Fruit fly (Drosophila melanogaster) whole organism, embryonic: ENCODE data around the gene m-cup.

ENCODE experiments used
- Bdp1 ChIP-seq: fragments of 200-800 bp; sonication (Bioruptor generic); optimal IDR thresholded peaks from 3 replicates; lab custom pipeline; 2016; ENCODE audit warnings: missing biosample characterization, missing genetic modification characterization
- CG10321 ChIP-seq: fragments of 200-800 bp; sonication (Bioruptor generic); IDR thresholded peaks from 2 replicates; pipeline ENCODE4 v1.3.6; 2022; ENCODE audit warnings: missing biosample characterization, missing genetic modification characterization
- CG11504 ChIP-seq: fragments of 200-800 bp; sonication (Bioruptor generic); optimal IDR thresholded peaks from 3 replicates; lab custom pipeline; 2019; ENCODE audit warnings: missing biosample characterization, mild to moderate bottlenecking, missing genetic modification characterization, moderate library complexity
- CG12659 ChIP-seq: fragments of 200-800 bp; sonication (Bioruptor generic); optimal IDR thresholded peaks from 3 replicates; lab custom pipeline; 2017; ENCODE audit warnings: mild to moderate bottlenecking, missing biosample characterization, missing genetic modification reagents, missing genetic modification characterization
- CG12942 ChIP-seq: fragments of 200-800 bp; sonication (Bioruptor generic); optimal IDR thresholded peaks from 3 replicates; lab custom pipeline; 2016; ENCODE audit warnings: missing biosample characterization, missing genetic modification characterization
- CG1603 ChIP-seq: fragments of 200-800 bp; sonication (Bioruptor generic); optimal IDR thresholded peaks from 2 replicates; lab custom pipeline; 2019; ENCODE audit warnings: missing biosample characterization, mild to moderate bottlenecking, missing genetic modification characterization, moderate library complexity
- CG18599 ChIP-seq: fragments of 200-800 bp; sonication (Bioruptor generic); optimal IDR thresholded peaks from 3 replicates; lab custom pipeline; 2017; ENCODE audit warnings: missing biosample characterization, missing genetic modification characterization, mild to moderate bottlenecking, moderate library complexity, missing genetic modification reagents
- CG2116 ChIP-seq: fragments of 200-800 bp; sonication (Bioruptor generic); optimal IDR thresholded peaks from 3 replicates; lab custom pipeline; 2018; ENCODE audit warnings: missing biosample characterization, mild to moderate bottlenecking, missing genetic modification characterization
- CG2875 ChIP-seq: fragments of 200-800 bp; sonication (Bioruptor generic); optimal IDR thresholded peaks from 2 replicates; lab custom pipeline; 2017; ENCODE audit warnings: missing biosample characterization, mild to moderate bottlenecking, missing genetic modification characterization, missing genetic modification reagents
- CG31388 ChIP-seq: fragments of 200-800 bp; sonication (Bioruptor generic); optimal IDR thresholded peaks from 2 replicates; lab custom pipeline; 2016; ENCODE audit warnings: missing biosample characterization, missing genetic modification characterization
- CG3281 ChIP-seq: fragments of 200-800 bp; sonication (Bioruptor generic); optimal IDR thresholded peaks from 3 replicates; lab custom pipeline; 2017; ENCODE audit warnings: missing biosample characterization, mild to moderate bottlenecking, missing genetic modification characterization
- CG7928 ChIP-seq: fragments of 200-800 bp; sonication (Bioruptor generic); optimal IDR thresholded peaks from 2 replicates; lab custom pipeline; 2017; ENCODE audit warnings: missing biosample characterization, mild to moderate bottlenecking, missing genetic modification characterization
- CG9817 ChIP-seq: fragments of 200-800 bp; sonication (Bioruptor generic); optimal IDR thresholded peaks from 2 replicates; lab custom pipeline; 2018; ENCODE audit warnings: missing biosample characterization, mild to moderate bottlenecking, missing genetic modification characterization, moderate library complexity
- Dip2 ChIP-seq: fragments of 200-800 bp; sonication (Bioruptor generic); IDR thresholded peaks from 2 replicates; pipeline ENCODE4 v1.3.6; 2022; ENCODE audit warnings: missing biosample characterization, missing genetic modification characterization
- Fer2 ChIP-seq: fragments of 200-800 bp; sonication (Bioruptor generic); optimal IDR thresholded peaks from 2 replicates; lab custom pipeline; 2018; ENCODE audit warnings: missing biosample characterization, mild to moderate bottlenecking, missing genetic modification characterization, moderate library complexity
- H15 ChIP-seq: fragments of 200-800 bp; sonication (Bioruptor generic); IDR thresholded peaks from 3 replicates; pipeline ENCODE4 v1.3.6; 2022; ENCODE audit warnings: missing biosample characterization, missing genetic modification characterization
- Hmr ChIP-seq: fragments of 200-800 bp; sonication (Bioruptor generic); optimal IDR thresholded peaks from 3 replicates; lab custom pipeline; 2017; ENCODE audit warnings: mild to moderate bottlenecking, missing biosample characterization, missing genetic modification reagents, missing genetic modification characterization
- Hmx ChIP-seq: fragments of 200-800 bp; sonication (Bioruptor generic); optimal IDR thresholded peaks from 2 replicates; lab custom pipeline; 2016; ENCODE audit warnings: missing biosample characterization, missing genetic modification characterization
- Jarid2 ChIP-seq: fragments of 200-800 bp; sonication (Bioruptor generic); optimal IDR thresholded peaks from 3 replicates; lab custom pipeline; 2017; ENCODE audit warnings: mild to moderate bottlenecking, missing biosample characterization, missing genetic modification reagents, missing genetic modification characterization
- Kr ChIP-seq: fragments of 200-800 bp; sonication (Bioruptor generic); optimal IDR thresholded peaks from 2 replicates; lab custom pipeline; 2017; ENCODE audit warnings: missing biosample characterization, mild to moderate bottlenecking, missing genetic modification characterization
- Med ChIP-seq: fragments of 200-800 bp; sonication (Bioruptor generic); peaks from one replicate; lab custom pipeline; 2016; ENCODE audit warnings: missing biosample characterization, missing genetic modification characterization, mild to moderate bottlenecking, inconsistent platforms, moderate library complexity
- Meics ChIP-seq: fragments of 200-800 bp; sonication (Bioruptor generic); optimal IDR thresholded peaks from 2 replicates; lab custom pipeline; 2017; ENCODE audit warnings: missing biosample characterization, mild to moderate bottlenecking, missing genetic modification characterization
- Mes4 ChIP-seq: fragments of 200-800 bp; sonication (Bioruptor generic); optimal IDR thresholded peaks from 2 replicates; lab custom pipeline; 2016; ENCODE audit warnings: missing biosample characterization, missing genetic modification characterization
- Sox102F ChIP-seq: fragments of 200-800 bp; sonication (Bioruptor generic); optimal IDR thresholded peaks from 2 replicates; lab custom pipeline; 2018; ENCODE audit warnings: missing biosample characterization, mild to moderate bottlenecking, missing genetic modification characterization, moderate library complexity
- cwo ChIP-seq: fragments of 200-800 bp; sonication (Bioruptor generic); optimal IDR thresholded peaks from 3 replicates; lab custom pipeline; 2017; ENCODE audit warnings: missing biosample characterization, missing genetic modification characterization, mild to moderate bottlenecking, moderate library complexity, missing genetic modification reagents
- dimm ChIP-seq: fragments of 200-800 bp; sonication (Bioruptor generic); IDR thresholded peaks from 2 replicates; pipeline ENCODE4 v1.3.6; 2022; ENCODE audit warnings: missing biosample characterization, missing genetic modification characterization
- dmrt99B ChIP-seq: fragments of 200-800 bp; sonication (Bioruptor generic); optimal IDR thresholded peaks from 2 replicates; lab custom pipeline; 2018; ENCODE audit warnings: missing biosample characterization, mild to moderate bottlenecking, missing genetic modification characterization, moderate library complexity
- eve ChIP-seq, 2 experiments: fragments of >200 bp; optimal IDR thresholded peaks; 2 replicates each; lab custom pipeline; 2017; ENCODE audit warnings: missing biosample characterization in 2 of 2, missing genetic modification characterization in 2 of 2
- grn ChIP-seq: fragments of 200-800 bp; sonication (Bioruptor generic); optimal IDR thresholded peaks from 3 replicates; lab custom pipeline; 2017; ENCODE audit warnings: missing biosample characterization, missing genetic modification characterization
- her ChIP-seq: fragments of 200-800 bp; sonication (Bioruptor generic); optimal IDR thresholded peaks from 2 replicates; lab custom pipeline; 2016; ENCODE audit warnings: missing biosample characterization, missing genetic modification characterization
- ken ChIP-seq: fragments of 200-800 bp; sonication (Bioruptor generic); IDR thresholded peaks from 3 replicates; pipeline ENCODE4 v1.3.6; 2022; ENCODE audit warnings: missing biosample characterization, missing genetic modification characterization
- lab ChIP-seq: fragments of 200-800 bp; sonication (Bioruptor generic); optimal IDR thresholded peaks from 3 replicates; lab custom pipeline; 2017; ENCODE audit warnings: missing biosample characterization, missing genetic modification characterization, mild to moderate bottlenecking, moderate library complexity, missing genetic modification reagents
- lov ChIP-seq, 2 experiments: fragments of 200-800 bp in 1 of 2; fragments of >200 bp in 1 of 2; sonication (Bioruptor generic) in 1 of 2; IDR thresholded peaks in 1 of 2; optimal IDR thresholded peaks in 1 of 2; 2 replicates in 1 of 2; 3 replicates in 1 of 2; pipeline versions ENCODE4 v1.3.6 to Lab custom; 2017 to 2022; ENCODE audit warnings: missing biosample characterization in 1 of 2, missing genetic modification characterization in 1 of 2
- pb ChIP-seq: fragments of 200-800 bp; sonication (Bioruptor generic); optimal IDR thresholded peaks from 3 replicates; lab custom pipeline; 2016; ENCODE audit warnings: missing biosample characterization, missing genetic modification characterization
- pfk ChIP-seq: fragments of 200-800 bp; sonication (Bioruptor generic); optimal IDR thresholded peaks from 2 replicates; lab custom pipeline; 2018; ENCODE audit warnings: missing biosample characterization, mild to moderate bottlenecking, missing genetic modification characterization, moderate library complexity
- pum ChIP-seq: fragments of 200-800 bp; sonication (Bioruptor generic); optimal IDR thresholded peaks from 2 replicates; lab custom pipeline; 2016; ENCODE audit warnings: missing biosample characterization, missing genetic modification characterization
- rib ChIP-seq: fragments of 200-800 bp; sonication (Bioruptor generic); IDR thresholded peaks from 2 replicates; pipeline ENCODE4 v1.3.6; 2022; ENCODE audit warnings: missing biosample characterization, missing genetic modification characterization
- sc ChIP-seq, 3 experiments: fragments of >200 bp in 2 of 3; fragments of 200-800 bp in 1 of 3; sonication (Bioruptor generic) in 1 of 3; optimal IDR thresholded peaks; 2 replicates in 2 of 3; 3 replicates in 1 of 3; lab custom pipeline; 2017; ENCODE audit warnings: mild to moderate bottlenecking in 1 of 3, missing biosample characterization in 1 of 3, missing genetic modification characterization in 1 of 3, missing genetic modification reagents in 1 of 3
- sens ChIP-seq: fragments of 200-800 bp; sonication (Bioruptor generic); peaks from one replicate; lab custom pipeline; 2016; ENCODE audit warnings: missing biosample characterization, missing genetic modification characterization
- stc ChIP-seq: fragments of 200-800 bp; sonication (Bioruptor generic); IDR thresholded peaks from 2 replicates; pipeline ENCODE4 v1.3.6; 2022; ENCODE audit warnings: missing biosample characterization, missing genetic modification characterization
- twi ChIP-seq: fragments of 200-800 bp; optimal IDR thresholded peaks from 2 replicates; lab custom pipeline; 2019; ENCODE audit warnings: missing biosample characterization, mild to moderate bottlenecking, missing genetic modification characterization, moderate library complexity
- wor ChIP-seq: fragments of 200-800 bp; sonication (Bioruptor generic); IDR thresholded peaks from 2 replicates; pipeline ENCODE4 v1.3.6; 2022; ENCODE audit warnings: missing biosample characterization, missing genetic modification characterization
- zen2 ChIP-seq: fragments of 200-800 bp; sonication (Bioruptor generic); IDR thresholded peaks from 3 replicates; pipeline ENCODE4 v1.3.6; 2022; ENCODE audit warnings: missing biosample characterization, missing genetic modification characterization; ENCODE audit not compliant: partially characterized antibody

m-cup gene

dm6 chr3R:17192009-17192408 is 42.8 kb upstream of the m-cup start:
- no peak for TF ChIP-seq lov (optimal IDR thresholded peaks at IDR 0.05; lab: Kevin White, UChicago)
- TF ChIP-seq lov (GFP tag; IDR thresholded peaks at IDR 0.05; lab: Robert Waterston, UW) = no peak
- TF ChIP-seq Med (GFP tag; lab: Kevin White, UChicago) = no peak
- TF ChIP-seq CG2875 = no peak
- TF ChIP-seq Mes4 (GFP tag; lab: Kevin White, UChicago) = no peak
- no peak for TF ChIP-seq Hmx (GFP tag; lab: Kevin White, UChicago)
- no peak for TF ChIP-seq grn (GFP tag; lab: Kevin White, UChicago)
- TF ChIP-seq Bdp1 (GFP tag; lab: Kevin White, UChicago) = no peak
- no peak for TF ChIP-seq CG12659 (GFP tag; lab: Kevin White, UChicago)
- no peak for TF ChIP-seq dimm (GFP tag; lab: Robert Waterston, UW)
- TF ChIP-seq sc (optimal IDR thresholded peaks at IDR 0.05; lab: Kevin White, UChicago) = no peak
- no peak for TF ChIP-seq sc (GFP tag; optimal IDR thresholded peaks at IDR 0.05; lab: Kevin White, UChicago)
- no peak for TF ChIP-seq zen2 (GFP tag; lab: Robert Waterston, UW)
- no peak for TF ChIP-seq rib (GFP tag; lab: Robert Waterston, UW)

dm6 chr3R:17178140-17178539 is 28.9 kb upstream of the m-cup start:
- TF ChIP-seq pfk = no peak
- no peak for TF ChIP-seq pb (GFP tag; lab: Kevin White, UChicago)
- TF ChIP-seq CG31388 (GFP tag; lab: Kevin White, UChicago) = no peak
- no peak for TF ChIP-seq stc (GFP tag; lab: Robert Waterston, UW)
- TF ChIP-seq cwo (GFP tag; lab: Kevin White, UChicago) = peak; percentile 11
- no peak for TF ChIP-seq H15 (GFP tag; lab: Robert Waterston, UW)
- no peak for TF ChIP-seq dmrt99B
- peak; percentile 21 for TF ChIP-seq Meics (GFP tag; lab: Kevin White, UChicago)
- no peak for TF ChIP-seq CG12942 (GFP tag; lab: Kevin White, UChicago)
- TF ChIP-seq wor (GFP tag; lab: Robert Waterston, UW) = no peak
- TF ChIP-seq pum (GFP tag; lab: Kevin White, UChicago) = no peak
- TF ChIP-seq CG18599 (GFP tag; lab: Kevin White, UChicago) = peak; percentile 68
- peak; percentile 61 for TF ChIP-seq lab
- TF ChIP-seq twi = no peak
- TF ChIP-seq CG7928 = no peak
- TF ChIP-seq CG10321 (GFP tag; lab: Robert Waterston, UW) = no peak
- TF ChIP-seq Hmr (GFP tag; lab: Kevin White, UChicago) = peak; percentile 12
- no peak for TF ChIP-seq CG1603 (tag; lab: Kevin White, UChicago)
- TF ChIP-seq her (GFP tag; lab: Kevin White, UChicago) = no peak
- TF ChIP-seq sens (GFP tag; lab: Kevin White, UChicago) = peak; percentile 26
- TF ChIP-seq ken = no peak
- TF ChIP-seq Kr (GFP tag; lab: Kevin White, UChicago) = no peak
- no peak for TF ChIP-seq CG2116 (GFP tag; lab: Kevin White, UChicago)
- peak; percentile 31 for TF ChIP-seq CG11504 (tag; lab: Kevin White, UChicago)
- no peak for TF ChIP-seq Dip2 (GFP tag; lab: Robert Waterston, UW)
- no peak for TF ChIP-seq Sox102F
- TF ChIP-seq eve (GFP tag; optimal IDR thresholded peaks at IDR 0.05; lab: Kevin White, UChicago) = no peak
- TF ChIP-seq Jarid2 (GFP tag; lab: Kevin White, UChicago) = no peak
- peak; percentile 8 for TF ChIP-seq CG3281 (GFP tag; lab: Kevin White, UChicago)
- no peak for TF ChIP-seq Fer2 (tag; lab: Kevin White, UChicago)
- no peak for TF ChIP-seq CG9817 (tag; lab: Kevin White, UChicago)
